Worm (Caenorhabditis elegans) whole organism, young adult: ENCODE measurements around the gene mig-17.

Experiments used
- B0019.2 ChIP-seq: fragments of 200-800 bp; sonication (Bioruptor generic); conservative IDR thresholded peaks from 2 replicates; pipeline ENCODE4 v1.3.6; 2022; ENCODE audit warnings: missing genetic modification reagents, missing genetic modification characterization, missing compliant biosample characterization
- B0035.1 ChIP-seq: sonication (generic microtip); optimal IDR thresholded peaks from 2 replicates; lab custom pipeline; 2016; ENCODE audit warnings: missing genetic modification characterization, mild to moderate bottlenecking, missing compliant biosample characterization, missing genotype, missing genetic modification reagents
- B0336.3 ChIP-seq: fragments of 200-800 bp; sonication (Bioruptor generic); IDR thresholded peaks from 2 replicates; pipeline ENCODE4 v1.3.6; 2022; ENCODE audit warnings: missing genetic modification characterization, missing compliant biosample characterization
- C06A6.2 ChIP-seq: fragments of 200-800 bp; sonication (Bioruptor generic); conservative IDR thresholded peaks from 2 replicates; pipeline ENCODE4 v1.3.6; 2022; ENCODE audit warnings: missing genetic modification characterization, missing compliant biosample characterization
- C17E4.6 ChIP-seq: fragments of 200-800 bp; sonication (Bioruptor generic); IDR thresholded peaks from 2 replicates; pipeline ENCODE4 v1.3.6; 2022; ENCODE audit warnings: missing genetic modification reagents, missing genetic modification characterization, missing compliant biosample characterization
- F33H1.4 ChIP-seq: fragments of 200-800 bp; sonication (Bioruptor generic); IDR thresholded peaks from 2 replicates; pipeline ENCODE4 v1.3.6; 2022; ENCODE audit warnings: missing genetic modification reagents, missing genetic modification characterization, missing compliant biosample characterization
- Y56A3A.18 ChIP-seq: fragments of 200-800 bp; sonication (Bioruptor generic); IDR thresholded peaks from 2 replicates; pipeline ENCODE4 v1.3.6; 2022; ENCODE audit warnings: missing genetic modification reagents, missing genetic modification characterization, missing compliant biosample characterization
- Y79H2A.3 ChIP-seq: fragments of 200-800 bp; sonication (Bioruptor generic); conservative IDR thresholded peaks from 2 replicates; pipeline ENCODE4 v1.3.6; 2022; ENCODE audit warnings: missing genetic modification reagents, missing genetic modification characterization, missing compliant biosample characterization
- Y95B8A.8 ChIP-seq: fragments of 200-800 bp; sonication (Bioruptor generic); IDR thresholded peaks from 2 replicates; pipeline ENCODE4 v1.3.6; 2022; ENCODE audit warnings: missing genetic modification reagents, missing genetic modification characterization, missing compliant biosample characterization
- ama-1 ChIP-seq, 3 experiments: fragments of 150-350 bp in 1 of 3; sonication (generic microtip) in 2 of 3; optimal IDR thresholded peaks; 2 replicates each; lab custom pipeline; 2014 to 2018; ENCODE audit warnings: missing biosample characterization in 2 of 3, missing genetic modification characterization in 2 of 3, missing genetic modification reagents in 2 of 3
- aptf-3 ChIP-seq: fragments of 200-800 bp; sonication (Bioruptor generic); IDR thresholded peaks from 2 replicates; pipeline ENCODE4 v1.3.6; 2022; ENCODE audit warnings: missing genetic modification characterization, missing compliant biosample characterization
- bed-2 ChIP-seq: fragments of 200-800 bp; sonication (Bioruptor generic); IDR thresholded peaks from 2 replicates; pipeline ENCODE4 v1.3.6; 2022; ENCODE audit warnings: missing genetic modification reagents, missing genetic modification characterization, missing compliant biosample characterization
- dpff-1 ChIP-seq: sonication (generic microtip); optimal IDR thresholded peaks from 2 replicates; lab custom pipeline; 2017; ENCODE audit warnings: mild to moderate bottlenecking, missing genetic modification characterization, missing compliant biosample characterization
- egl-44 ChIP-seq: fragments of 200-800 bp; sonication (Bioruptor generic); IDR thresholded peaks from 2 replicates; pipeline ENCODE4 v1.3.6; 2022; ENCODE audit warnings: missing genetic modification reagents, missing genetic modification characterization, missing compliant biosample characterization
- gei-17 ChIP-seq: fragments of 200-800 bp; sonication (Bioruptor generic); optimal IDR thresholded peaks from 2 replicates; lab custom pipeline; 2018; ENCODE audit warnings: mild to moderate bottlenecking, missing genetic modification characterization, missing compliant biosample characterization
- lin-26 ChIP-seq: fragments of 200-800 bp; sonication (Bioruptor generic); IDR thresholded peaks from 2 replicates; pipeline ENCODE4 v1.3.6; 2022; ENCODE audit warnings: missing genetic modification reagents, missing genetic modification characterization, missing compliant biosample characterization
- lin-35 ChIP-seq, 3 experiments: fragments of 150-350 bp in 2 of 3; sonication (generic microtip) in 1 of 3; optimal IDR thresholded peaks; 2 replicates each; lab custom pipeline; 2014 to 2018; ENCODE audit warnings: missing biosample characterization in 3 of 3, missing genetic modification characterization in 3 of 3, missing genetic modification reagents in 3 of 3
- lin-40 ChIP-seq: sonication (generic microtip); optimal IDR thresholded peaks from 2 replicates; lab custom pipeline; 2016; ENCODE audit warnings: missing genetic modification characterization, mild to moderate bottlenecking, missing compliant biosample characterization, missing genotype, missing genetic modification reagents
- lir-1 ChIP-seq: fragments of 200-800 bp; sonication (Bioruptor generic); conservative IDR thresholded peaks from 2 replicates; pipeline ENCODE4 v1.3.6; 2022; ENCODE audit warnings: missing genetic modification reagents, missing genetic modification characterization, missing compliant biosample characterization
- madf-10 ChIP-seq: sonication (generic microtip); optimal IDR thresholded peaks from 2 replicates; lab custom pipeline; 2016; ENCODE audit warnings: mild to moderate bottlenecking, missing genetic modification characterization, missing compliant biosample characterization
- mcd-1 ChIP-seq: fragments of 200-800 bp; sonication (Bioruptor generic); IDR thresholded peaks from 2 replicates; pipeline ENCODE4 v1.3.6; 2022; ENCODE audit warnings: missing genetic modification reagents, missing genetic modification characterization, missing compliant biosample characterization
- mxl-1 ChIP-seq: sonication (generic microtip); optimal IDR thresholded peaks from 2 replicates; lab custom pipeline; 2016; ENCODE audit warnings: missing genetic modification characterization, missing compliant biosample characterization
- nfya-1 ChIP-seq: sonication (generic microtip); optimal IDR thresholded peaks from 2 replicates; lab custom pipeline; 2017; ENCODE audit warnings: antibody characterized with exemption, missing compliant biosample characterization, missing genetic modification characterization, borderline replicate concordance; ENCODE audit not compliant: insufficient read depth
- nfyb-1 ChIP-seq: fragments of 200-800 bp; sonication (Bioruptor generic); IDR thresholded peaks from 2 replicates; pipeline ENCODE4 v1.3.6; 2022; ENCODE audit warnings: missing genetic modification reagents, missing genetic modification characterization, missing compliant biosample characterization
- nhr-90 ChIP-seq: sonication (generic microtip); optimal IDR thresholded peaks from 2 replicates; lab custom pipeline; 2016; ENCODE audit warnings: missing genotype, mild to moderate bottlenecking, missing genetic modification characterization, missing compliant biosample characterization
- pbrm-1 ChIP-seq: fragments of 200-800 bp; sonication (Bioruptor generic); IDR thresholded peaks from 2 replicates; pipeline ENCODE4 v1.3.6; 2022; ENCODE audit warnings: missing genetic modification reagents, missing genetic modification characterization, missing compliant biosample characterization
- rcor-1 ChIP-seq: fragments of 200-800 bp; sonication (Bioruptor generic); IDR thresholded peaks from 2 replicates; pipeline ENCODE4 v1.3.6; 2022; ENCODE audit warnings: missing genetic modification reagents, missing genetic modification characterization, missing compliant biosample characterization
- sea-2 ChIP-seq: fragments of 200-800 bp; sonication (Bioruptor generic); IDR thresholded peaks from 2 replicates; pipeline ENCODE4 v1.3.6; 2022; ENCODE audit warnings: missing genetic modification characterization, missing compliant biosample characterization
- sptf-2 ChIP-seq: fragments of 200-800 bp; sonication (Bioruptor generic); optimal IDR thresholded peaks from 2 replicates; lab custom pipeline; 2018; ENCODE audit warnings: mild to moderate bottlenecking, missing genetic modification characterization, missing compliant biosample characterization
- unc-130 ChIP-seq: sonication (generic microtip); optimal IDR thresholded peaks from 2 replicates; lab custom pipeline; 2016; ENCODE audit warnings: missing genetic modification reagents, missing genetic modification characterization, missing compliant biosample characterization
- xnd-1 ChIP-seq: sonication (generic microtip); optimal IDR thresholded peaks from 2 replicates; lab custom pipeline; 2016; ENCODE audit warnings: missing genotype, missing genetic modification reagents, missing genetic modification characterization, missing compliant biosample characterization
- ztf-18 ChIP-seq: sonication (generic microtip); optimal IDR thresholded peaks from 2 replicates; lab custom pipeline; 2016; ENCODE audit warnings: missing genotype, mild to moderate bottlenecking, missing genetic modification characterization, missing compliant biosample characterization
- ztf-25 ChIP-seq: fragments of 200-800 bp; sonication (Bioruptor generic); IDR thresholded peaks from 2 replicates; pipeline ENCODE4 v1.3.6; 2022; ENCODE audit warnings: missing genetic modification reagents, missing genetic modification characterization, missing compliant biosample characterization

mig-17 gene

ce11 chrV:11446297-11446696 is at the start of gene mig-17:
mig-17 (plus strand) TSS chrV:11446685.
- TF ChIP-seq dpff-1 (tag; lab: Kevin White, UChicago) (no peak), xnd-1 (tag; lab: Kevin White, UChicago) (no peak), nfyb-1 (GFP tag; lab: Robert Waterston, UW) (no peak), Y79H2A.3 (GFP tag; lab: Robert Waterston, UW) (no peak), mcd-1 (GFP tag; lab: Robert Waterston, UW) (no peak), B0019.2 (GFP tag; lab: Robert Waterston, UW) (no peak), ama-1 (optimal IDR thresholded peaks at IDR 0.05; lab: Kevin White, UChicago) (no peak), ama-1 (GFP tag; optimal IDR thresholded peaks at IDR 0.05; lab: Kevin White, UChicago) (no peak), aptf-3 (GFP tag; lab: Robert Waterston, UW) (no peak), ztf-18 (tag; lab: Kevin White, UChicago) (no peak), nfya-1 (tag; lab: Kevin White, UChicago) (no peak), lin-35 (GFP tag; optimal IDR thresholded peaks at IDR 0.05; lab: Kevin White, UChicago) (no peak), egl-44 (GFP tag; lab: Robert Waterston, UW) (no peak), sptf-2 (GFP tag; lab: Kevin White, UChicago) (no peak), F33H1.4 (GFP tag; lab: Robert Waterston, UW) (no peak), lin-26 (GFP tag; lab: Robert Waterston, UW) (no peak), Y95B8A.8 (GFP tag; lab: Robert Waterston, UW) (no peak), madf-10 (no peak), nhr-90 (no peak), lin-40 (tag; lab: Kevin White, UChicago) (no peak)

DNA sequence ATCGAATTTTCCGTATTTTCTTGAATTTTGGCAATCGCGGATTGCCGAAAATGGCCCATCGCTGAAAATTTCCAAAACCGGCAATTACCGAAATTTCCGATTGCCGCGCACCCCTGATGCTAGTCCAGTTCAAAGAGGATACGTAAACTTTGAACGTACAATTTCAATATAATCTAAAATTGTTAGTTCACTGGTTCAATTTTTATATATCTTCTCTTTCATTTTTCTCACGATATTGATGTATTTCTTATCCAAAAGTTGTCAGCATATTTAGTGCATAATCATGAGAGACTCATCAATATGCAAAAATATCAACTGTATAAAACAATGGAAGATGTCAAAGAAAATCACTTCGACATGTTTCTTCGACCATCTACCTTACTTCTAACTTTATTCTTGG is 47.9 kb upstream of the mig-17 start, which contains the start of gene nas-17:
Gene nas-17, plus strand, starts transcription at position 301 of the 400 bp plus-strand sequence.
- TF ChIP-seq B0336.3: no peak

DNA sequence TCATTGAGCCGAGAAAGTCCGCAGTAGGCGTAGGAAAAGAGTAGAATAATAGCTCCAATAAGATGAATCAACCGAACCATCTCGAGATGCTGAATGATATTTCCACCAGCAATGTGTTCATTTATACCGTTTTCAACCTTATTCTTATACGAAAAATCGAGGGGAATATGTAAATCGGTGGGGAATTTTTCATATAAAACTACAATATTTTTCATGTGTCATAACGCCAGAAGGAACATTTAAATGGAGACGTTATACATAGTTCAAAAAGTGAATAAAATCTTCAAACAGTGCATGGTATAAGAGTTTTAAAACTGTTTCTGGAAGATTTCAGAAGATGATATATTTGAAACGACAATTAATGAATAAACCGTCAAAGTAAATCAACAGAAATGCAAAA is 43.9 kb upstream of the mig-17 start, which contains the start of gene nas-19:
Gene nas-19, minus strand, starts transcription at position 101 of the 400 bp plus-strand sequence.
- TF ChIP-seq Y56A3A.18 (GFP tag; lab: Robert Waterston, UW) (no peak), sea-2 (GFP tag; lab: Robert Waterston, UW) (no peak)

ce11 chrV:11403059-11403458 is 43.4 kb upstream of the mig-17 start:
- TF ChIP-seq madf-10: no peak
- no peak for TF ChIP-seq C17E4.6 (GFP tag; lab: Robert Waterston, UW)
- TF ChIP-seq pbrm-1 (GFP tag; lab: Robert Waterston, UW): no peak
- TF ChIP-seq B0035.1 (tag; lab: Kevin White, UChicago): no peak
- no peak for TF ChIP-seq mxl-1 (tag; lab: Kevin White, UChicago)
- no peak for TF ChIP-seq ztf-18 (tag; lab: Kevin White, UChicago)
- TF ChIP-seq B0336.3: no peak
- no peak for TF ChIP-seq bed-2 (GFP tag; lab: Robert Waterston, UW)
- TF ChIP-seq unc-130 (GFP tag; lab: Kevin White, UChicago): no peak
- no peak for TF ChIP-seq C06A6.2
- no peak for TF ChIP-seq ztf-25 (GFP tag; lab: Robert Waterston, UW)
- no peak for TF ChIP-seq rcor-1 (GFP tag; lab: Robert Waterston, UW)
- TF ChIP-seq, all 124 proteins: peak for 0

- TF ChIP-seq egl-44 (GFP tag; lab: Robert Waterston, UW): no peak
- TF ChIP-seq gei-17 (GFP tag; lab: Kevin White, UChicago): no peak
- no peak for TF ChIP-seq lir-1 (GFP tag; lab: Robert Waterston, UW)
Measured at ce11 chrV:11403702-11404101, 42.8 kb upstream of the mig-17 start.
